Fruit fly (Drosophila melanogaster): ENCODE data around the gene CG15747.

Gene CG15747

dm6 chrX:13373239-13374153 is 35.4 kb downstream of the CG15747 start (continued):
- TF ChIP-seq mirr (GFP tag; optimal IDR thresholded peaks at IDR 0.05) (peak; percentile 50), vvl (GFP tag; IDR thresholded peaks at IDR 0.05) (peak; percentile 92), btn (GFP tag; optimal IDR thresholded peaks at IDR 0.05) (no peak), HHEX (GFP tag; optimal IDR thresholded peaks at IDR 0.05) (peak; percentile 84), CG33557 (GFP tag; optimal IDR thresholded peaks at IDR 0.05) (peak; percentile 59), org-1 (GFP tag; optimal IDR thresholded peaks at IDR 0.05) (peak; percentile 68), al (GFP tag; IDR thresholded peaks at IDR 0.05) (0 out of 2 replicates have a peak, but pooled peaks have one; percentile 29), CG6765 (GFP tag; optimal IDR thresholded peaks at IDR 0.05) (peak; percentile 69), CG11696 (GFP tag; IDR thresholded peaks at IDR 0.05) (peak; percentile 79), CG17385 (GFP tag; optimal IDR thresholded peaks at IDR 0.05) (peak; percentile 96), CG5953 (GFP tag; IDR thresholded peaks at IDR 0.05) (peak; percentile 67; the same call in 1 of the 2 replicates), zen2 (GFP tag; IDR thresholded peaks at IDR 0.05; ENCODE audit: partially characterized antibody) (no peak), bbx (GFP tag; IDR thresholded peaks at IDR 0.05; ENCODE audit: partially characterized antibody) (no peak), vnd (GFP tag; IDR thresholded peaks at IDR 0.05; ENCODE audit: partially characterized antibody) (no peak), fd64A (GFP tag; optimal IDR thresholded peaks at IDR 0.05) (peak; percentile 32), nmo (GFP tag; optimal IDR thresholded peaks at IDR 0.05) (peak; percentile 86), CG11456 (GFP tag; IDR thresholded peaks at IDR 0.05) (peak; percentile 82), unpg (GFP tag; optimal IDR thresholded peaks at IDR 0.05) (peak; percentile 88), CG6791 (GFP tag; IDR thresholded peaks at IDR 0.05; ENCODE audit: partially characterized antibody) (no peak), pum (GFP tag; optimal IDR thresholded peaks at IDR 0.05) (no peak), CG18619 (GFP tag; optimal IDR thresholded peaks at IDR 0.05) (peak; percentile 85), ara (GFP tag; IDR thresholded peaks at IDR 0.05) (peak; percentile 71; the same call in 1 of the 2 replicates), inv (GFP tag; IDR thresholded peaks at IDR 0.05; ENCODE audit: partially characterized antibody) (no peak), CG4360 (GFP tag; IDR thresholded peaks at IDR 0.05) (0 out of 2 replicates have a peak, but pooled peaks have one; percentile 27), Awh (GFP tag; IDR thresholded peaks at IDR 0.05) (peak; percentile 80), Ravus (GFP tag; IDR thresholded peaks at IDR 0.05) (peak; percentile 37), Jarid2 (GFP tag; optimal IDR thresholded peaks at IDR 0.05) (peak; percentile 58), CG3163 (GFP tag; optimal IDR thresholded peaks at IDR 0.05) (no peak), run (tag; optimal IDR thresholded peaks at IDR 0.05) (peak; percentile 89), BEAF-32 (GFP tag; optimal IDR thresholded peaks at IDR 0.05) (peak; percentile 5), CG8765 (GFP tag; IDR thresholded peaks at IDR 0.05) (peak; percentile 41; the same call in 1 of the 2 replicates), Dref (GFP tag; IDR thresholded peaks at IDR 0.05) (no peak), CG3838 (GFP tag; optimal IDR thresholded peaks at IDR 0.05) (no peak), CG11398 (GFP tag; optimal IDR thresholded peaks at IDR 0.05) (no peak), CG6813 (GFP tag; optimal IDR thresholded peaks at IDR 0.05) (peak; percentile 76), crc (GFP tag; optimal IDR thresholded peaks at IDR 0.05) (no peak), Deaf1 (tag; optimal IDR thresholded peaks at IDR 0.05) (peak; percentile 57), cwo (GFP tag; optimal IDR thresholded peaks at IDR 0.05) (peak; percentile 63), CG32772 (GFP tag; IDR thresholded peaks at IDR 0.05) (peak; percentile 79), Mad (GFP tag; optimal IDR thresholded peaks at IDR 0.05) (peak; percentile 55), bab2 (GFP tag; optimal IDR thresholded peaks at IDR 0.05) (peak; percentile 36), CG10959 (GFP tag; IDR thresholded peaks at IDR 0.05) (0 out of 2 replicates have a peak, but pooled peaks have one; percentile 15), CG14050 (GFP tag; IDR thresholded peaks at IDR 0.05) (peak; percentile 68; the same call in 2 of the 3 replicates), Tbp (GFP tag; optimal IDR thresholded peaks at IDR 0.05) (no peak), sisA (GFP tag; IDR thresholded peaks at IDR 0.05) (peak; percentile 84), pzg (GFP tag; optimal IDR thresholded peaks at IDR 0.05) (peak; percentile 0), ranshi (GFP tag; IDR thresholded peaks at IDR 0.05) (peak; percentile 74)
